Fruit fly (Drosophila melanogaster) whole organism, embryonic: ENCODE results near the gene CG43072.

Experiments used
- CG10147 ChIP-seq: fragments of 200-800 bp; sonication (Bioruptor generic); optimal IDR thresholded peaks from 2 replicates; lab custom pipeline; 2019; ENCODE audit warnings: missing biosample characterization, mild to moderate bottlenecking, missing genetic modification characterization, moderate library complexity
- CG12104 ChIP-seq: fragments of 200-800 bp; sonication (Bioruptor generic); optimal IDR thresholded peaks from 3 replicates; lab custom pipeline; 2016; ENCODE audit warnings: missing biosample characterization, missing genetic modification characterization
- CG12391 ChIP-seq: fragments of 200-800 bp; sonication (Bioruptor generic); optimal IDR thresholded peaks from 3 replicates; lab custom pipeline; 2018; ENCODE audit warnings: missing biosample characterization, mild to moderate bottlenecking, missing genetic modification characterization, moderate library complexity
- CG13894 ChIP-seq: fragments of 200-800 bp; sonication (Bioruptor generic); optimal IDR thresholded peaks from 3 replicates; lab custom pipeline; 2018; ENCODE audit warnings: missing biosample characterization, mild to moderate bottlenecking, missing genetic modification characterization, moderate library complexity
- CG14441 ChIP-seq: fragments of 200-800 bp; sonication (Bioruptor generic); IDR thresholded peaks from 2 replicates; pipeline ENCODE4 v1.3.6; 2022; ENCODE audit warnings: missing biosample characterization, missing genetic modification characterization
- CG15514 ChIP-seq: fragments of 200-800 bp; sonication (Bioruptor generic); optimal IDR thresholded peaks from 3 replicates; lab custom pipeline; 2017; ENCODE audit warnings: missing biosample characterization, missing genetic modification characterization, mild to moderate bottlenecking, moderate library complexity, missing genetic modification reagents
- CG17328 ChIP-seq: fragments of 200-800 bp; sonication (Bioruptor generic); IDR thresholded peaks from 2 replicates; pipeline ENCODE4 v1.3.6; 2022; ENCODE audit warnings: missing biosample characterization, missing genetic modification characterization
- CG17359 ChIP-seq: fragments of 200-800 bp; sonication (Bioruptor generic); optimal IDR thresholded peaks from 3 replicates; lab custom pipeline; 2018; ENCODE audit warnings: missing biosample characterization, mild to moderate bottlenecking, missing genetic modification characterization, moderate library complexity
- CG31365 ChIP-seq: fragments of 200-800 bp; sonication (Bioruptor generic); optimal IDR thresholded peaks from 2 replicates; lab custom pipeline; 2018; ENCODE audit warnings: missing biosample characterization, mild to moderate bottlenecking, missing genetic modification characterization
- CG32767 ChIP-seq: fragments of 200-800 bp; sonication (Bioruptor generic); IDR thresholded peaks from 2 replicates; pipeline ENCODE4 v1.3.6; 2022; ENCODE audit warnings: missing biosample characterization, missing genetic modification characterization
- CG4282 ChIP-seq: fragments of 200-800 bp; sonication (Bioruptor generic); optimal IDR thresholded peaks from 2 replicates; lab custom pipeline; 2016; ENCODE audit warnings: missing biosample characterization, missing genetic modification characterization
- CG4617 ChIP-seq: fragments of 200-800 bp; sonication (Bioruptor generic); optimal IDR thresholded peaks from 3 replicates; lab custom pipeline; 2016; ENCODE audit warnings: missing biosample characterization, missing genetic modification characterization, borderline replicate concordance
- CG6813 ChIP-seq: fragments of 200-800 bp; sonication (Bioruptor generic); optimal IDR thresholded peaks from 2 replicates; lab custom pipeline; 2017; ENCODE audit warnings: missing biosample characterization, missing genetic modification characterization, mild to moderate bottlenecking, moderate library complexity, missing genetic modification reagents
- CG7963 ChIP-seq: fragments of 200-800 bp; sonication (Bioruptor generic); IDR thresholded peaks from 3 replicates; pipeline ENCODE4 v1.3.6; 2022; ENCODE audit warnings: missing biosample characterization, missing genetic modification characterization; ENCODE audit not compliant: partially characterized antibody
- CTCF ChIP-seq: fragments of 200-800 bp; sonication (Bioruptor generic); optimal IDR thresholded peaks from 2 replicates; lab custom pipeline; 2017; ENCODE audit warnings: missing biosample characterization, mild to moderate bottlenecking, missing genetic modification characterization, moderate library complexity
- CrebB ChIP-seq: fragments of 200-800 bp; sonication (Bioruptor generic); optimal IDR thresholded peaks from 3 replicates; lab custom pipeline; 2018; ENCODE audit warnings: missing biosample characterization, mild to moderate bottlenecking, missing genetic modification characterization
- Dref ChIP-seq: fragments of 200-800 bp; sonication (Bioruptor generic); IDR thresholded peaks from 2 replicates; pipeline ENCODE4 v1.3.6; 2022; ENCODE audit warnings: missing biosample characterization, missing genetic modification characterization
- H2.0 ChIP-seq: fragments of 200-800 bp; sonication (Bioruptor generic); IDR thresholded peaks from 2 replicates; pipeline ENCODE4 v1.3.6; 2022; ENCODE audit warnings: missing biosample characterization, missing genetic modification characterization
- MBD-R2 ChIP-seq: fragments of 200-800 bp; sonication (Bioruptor generic); IDR thresholded peaks from 2 replicates; pipeline ENCODE4 v1.3.6; 2022; ENCODE audit warnings: missing biosample characterization, missing genetic modification characterization
- Med ChIP-seq: fragments of 200-800 bp; sonication (Bioruptor generic); peaks from one replicate; lab custom pipeline; 2016; ENCODE audit warnings: missing biosample characterization, missing genetic modification characterization, mild to moderate bottlenecking, inconsistent platforms, moderate library complexity
- Mes4 ChIP-seq: fragments of 200-800 bp; sonication (Bioruptor generic); optimal IDR thresholded peaks from 2 replicates; lab custom pipeline; 2016; ENCODE audit warnings: missing biosample characterization, missing genetic modification characterization
- Sin3A ChIP-seq: fragments of >200 bp; optimal IDR thresholded peaks from 2 replicates; lab custom pipeline; 2018
- Sry-δ ChIP-seq: fragments of 200-800 bp; sonication (Bioruptor generic); optimal IDR thresholded peaks from 2 replicates; lab custom pipeline; 2016; ENCODE audit warnings: missing biosample characterization, missing genetic modification characterization
- Ssrp ChIP-seq: fragments of 200-800 bp; sonication (Bioruptor generic); optimal IDR thresholded peaks from 2 replicates; lab custom pipeline; 2018; ENCODE audit warnings: missing biosample characterization, mild to moderate bottlenecking, missing genetic modification characterization, moderate library complexity
- Stat92E ChIP-seq, 3 experiments: fragments of >200 bp in 2 of 3; fragments of 200-800 bp in 1 of 3; sonication (Bioruptor generic) in 1 of 3; optimal IDR thresholded peaks; 2 replicates each; lab custom pipeline; 2017 to 2019; ENCODE audit warnings: missing biosample characterization in 3 of 3, missing genetic modification characterization in 3 of 3, mild to moderate bottlenecking in 1 of 3, moderate library complexity in 1 of 3
- abd-A ChIP-seq: fragments of 200-800 bp; sonication (Bioruptor generic); optimal IDR thresholded peaks from 3 replicates; lab custom pipeline; 2019; ENCODE audit warnings: missing biosample characterization, mild to moderate bottlenecking, missing genetic modification characterization, moderate library complexity
- amos ChIP-seq: fragments of 200-800 bp; sonication (Bioruptor generic); IDR thresholded peaks from 2 replicates; pipeline ENCODE4 v1.3.6; 2022; ENCODE audit warnings: missing biosample characterization, missing genetic modification characterization; ENCODE audit not compliant: partially characterized antibody
- aop ChIP-seq: fragments of 200-800 bp; sonication (Bioruptor generic); IDR thresholded peaks from 2 replicates; pipeline ENCODE4 v1.3.6; 2022; ENCODE audit warnings: missing biosample characterization, missing genetic modification characterization
- az2 ChIP-seq: fragments of 200-800 bp; sonication (Bioruptor generic); optimal IDR thresholded peaks from 3 replicates; lab custom pipeline; 2016; ENCODE audit warnings: missing biosample characterization, missing genetic modification characterization
- bsh ChIP-seq, 2 experiments: fragments of 200-800 bp; sonication (Bioruptor generic); optimal IDR thresholded peaks; 2 replicates each; lab custom pipeline; 2017 to 2018; ENCODE audit warnings: mild to moderate bottlenecking in 2 of 2, missing biosample characterization in 2 of 2, missing genetic modification characterization in 2 of 2, moderate library complexity in 1 of 2
- cas ChIP-seq: fragments of 200-800 bp; sonication (Bioruptor generic); IDR thresholded peaks from 2 replicates; pipeline ENCODE4 v1.3.6; 2022; ENCODE audit warnings: missing biosample characterization, missing genetic modification characterization
- crp ChIP-seq, 2 experiments: fragments of 200-800 bp; sonication (Bioruptor generic); optimal IDR thresholded peaks; 2 replicates in 1 of 2; 3 replicates in 1 of 2; lab custom pipeline; 2017; ENCODE audit warnings: missing biosample characterization in 2 of 2, missing genetic modification characterization in 2 of 2, mild to moderate bottlenecking in 1 of 2, moderate library complexity in 1 of 2
- dpn ChIP-seq, 2 experiments: fragments of 200-800 bp; sonication (Bioruptor generic); optimal IDR thresholded peaks; 3 replicates each; lab custom pipeline; 2016; ENCODE audit warnings: missing biosample characterization in 2 of 2, missing genetic modification characterization in 2 of 2
- emc ChIP-seq: fragments of 200-800 bp; sonication (Bioruptor generic); optimal IDR thresholded peaks from 2 replicates; lab custom pipeline; 2016; ENCODE audit warnings: missing biosample characterization, missing genetic modification characterization
- gcm2 ChIP-seq: fragments of 200-800 bp; sonication (Bioruptor generic); optimal IDR thresholded peaks from 2 replicates; lab custom pipeline; 2016; ENCODE audit warnings: missing biosample characterization, missing genetic modification characterization
- gem ChIP-seq: fragments of 200-800 bp; sonication (Bioruptor generic); optimal IDR thresholded peaks from 2 replicates; lab custom pipeline; 2019; ENCODE audit warnings: missing biosample characterization, mild to moderate bottlenecking, missing genetic modification characterization, moderate library complexity
- grau ChIP-seq: fragments of 200-800 bp; optimal IDR thresholded peaks from 3 replicates; lab custom pipeline; 2019; ENCODE audit warnings: missing biosample characterization, mild to moderate bottlenecking, missing genetic modification characterization, moderate library complexity
- gsb-n ChIP-seq: fragments of 200-800 bp; sonication (Bioruptor generic); optimal IDR thresholded peaks from 3 replicates; lab custom pipeline; 2018; ENCODE audit warnings: missing biosample characterization, mild to moderate bottlenecking, missing genetic modification characterization
- hbn ChIP-seq: fragments of 200-800 bp; sonication (Bioruptor generic); IDR thresholded peaks from 2 replicates; pipeline ENCODE4 v1.3.6; 2022; ENCODE audit warnings: missing biosample characterization, missing genetic modification characterization; ENCODE audit not compliant: partially characterized antibody
- jumu ChIP-seq: fragments of 200-800 bp; sonication (Bioruptor generic); optimal IDR thresholded peaks from 3 replicates; lab custom pipeline; 2016; ENCODE audit warnings: missing biosample characterization, missing genetic modification characterization
- kni ChIP-seq: fragments of 200-800 bp; sonication (Bioruptor generic); optimal IDR thresholded peaks from 3 replicates; lab custom pipeline; 2017; ENCODE audit warnings: mild to moderate bottlenecking, missing biosample characterization, missing genetic modification reagents, missing genetic modification characterization
- oc ChIP-seq: fragments of 200-800 bp; sonication (Bioruptor generic); optimal IDR thresholded peaks from 2 replicates; lab custom pipeline; 2018; ENCODE audit warnings: missing biosample characterization, mild to moderate bottlenecking, missing genetic modification characterization, moderate library complexity
- peb ChIP-seq: fragments of 200-800 bp; sonication (Bioruptor generic); IDR thresholded peaks from 2 replicates; pipeline ENCODE4 v1.3.6; 2022; ENCODE audit warnings: missing biosample characterization, missing genetic modification characterization
- pita ChIP-seq: fragments of 200-800 bp; sonication (Bioruptor generic); optimal IDR thresholded peaks from 2 replicates; lab custom pipeline; 2017; ENCODE audit warnings: missing biosample characterization, mild to moderate bottlenecking, missing genetic modification characterization
- sens ChIP-seq: fragments of 200-800 bp; sonication (Bioruptor generic); peaks from one replicate; lab custom pipeline; 2016; ENCODE audit warnings: missing biosample characterization, missing genetic modification characterization
- tgo ChIP-seq: fragments of 200-800 bp; sonication (Bioruptor generic); IDR thresholded peaks from 3 replicates; pipeline ENCODE4 v1.3.6; 2022; ENCODE audit warnings: missing biosample characterization, missing genetic modification characterization
- trh ChIP-seq: fragments of 200-800 bp; sonication (Bioruptor generic); optimal IDR thresholded peaks from 2 replicates; lab custom pipeline; 2016; ENCODE audit warnings: missing biosample characterization, missing genetic modification characterization
- unpg ChIP-seq: fragments of 200-800 bp; sonication (Bioruptor generic); optimal IDR thresholded peaks from 3 replicates; lab custom pipeline; 2018; ENCODE audit warnings: missing biosample characterization, mild to moderate bottlenecking, missing genetic modification characterization, moderate library complexity
- zfh2 ChIP-seq: fragments of 200-800 bp; sonication (Bioruptor generic); optimal IDR thresholded peaks from 2 replicates; lab custom pipeline; 2016; ENCODE audit warnings: missing biosample characterization, missing genetic modification characterization

CG43072 gene

DNA sequence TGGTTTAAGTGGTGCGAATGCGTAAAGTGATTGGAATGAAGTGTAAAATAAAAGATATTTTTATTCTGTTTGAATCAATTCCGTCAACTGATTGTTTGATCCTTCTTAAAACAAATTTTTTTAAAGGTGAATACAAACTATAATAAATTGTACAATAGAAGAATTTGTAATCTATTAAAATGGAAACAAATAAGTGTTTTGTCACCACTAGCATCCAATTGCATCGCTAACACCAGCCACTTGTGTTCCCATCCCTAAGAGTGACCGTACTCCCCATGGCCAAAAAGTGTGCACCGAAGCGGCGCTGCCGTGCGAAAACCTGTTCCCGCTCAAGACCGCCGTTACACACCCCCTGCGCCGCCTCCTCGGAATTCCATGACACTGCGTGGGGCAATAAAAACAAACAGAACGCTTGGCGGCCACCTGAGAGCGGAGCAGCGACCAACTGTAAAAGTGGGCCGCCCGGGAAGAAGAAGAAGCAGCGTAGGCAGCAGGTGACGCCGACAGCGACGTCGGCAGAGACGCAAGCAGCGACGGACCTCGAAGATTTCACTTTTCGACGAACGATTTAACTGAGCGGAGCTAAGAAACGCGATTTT lies 37.9 kb upstream of the CG43072 start, which contains the start of gene Pdss2 (continued):
- TF ChIP-seq cas (GFP tag; lab: Robert Waterston, UW) (peak; percentile 46; the same call in 1 of the 2 replicates), unpg (peak; percentile 59), amos (GFP tag; lab: Robert Waterston, UW) (peak; percentile 76), CrebB (tag; lab: Kevin White, UChicago) (peak; percentile 44), kni (GFP tag; lab: Kevin White, UChicago) (peak; percentile 98), Ssrp (tag; lab: Kevin White, UChicago) (peak; percentile 72), gcm2 (GFP tag; lab: Kevin White, UChicago) (no peak), gem (tag; lab: Kevin White, UChicago) (peak; percentile 83), MBD-R2 (GFP tag; lab: Robert Waterston, UW) (peak; percentile 87), grau (tag; lab: Kevin White, UChicago) (peak; percentile 70), Stat92E (GFP tag; optimal IDR thresholded peaks at IDR 0.05; lab: Kevin White, UChicago) (peak in 1 of 3 experiments; percentile 75), aop (GFP tag; lab: Robert Waterston, UW) (peak; percentile 45; the same call in 1 of the 2 replicates), tgo (peak; percentile 76), CG15514 (GFP tag; lab: Kevin White, UChicago) (peak; percentile 73), Mes4 (peak; percentile 66), CG17328 (peak; percentile 61; the same call in 1 of the 2 replicates), pita (GFP tag; lab: Kevin White, UChicago) (no peak), crp (GFP tag; optimal IDR thresholded peaks at IDR 0.05; lab: Kevin White, UChicago) (no peak), sens (GFP tag; lab: Kevin White, UChicago) (peak; percentile 91), CG10147 (GFP tag; lab: Kevin White, UChicago) (peak; percentile 55), CG4282 (GFP tag; lab: Kevin White, UChicago) (peak; percentile 52), CG13894 (tag; lab: Kevin White, UChicago) (peak; percentile 75), Dref (peak; percentile 51), emc (peak; percentile 65), hbn (GFP tag; lab: Robert Waterston, UW) (peak; percentile 63; the same call in 1 of the 2 replicates), CG12391 (tag; lab: Kevin White, UChicago) (peak; percentile 84), Sry-δ (GFP tag; lab: Kevin White, UChicago) (peak; percentile 94), CG17359 (peak; percentile 51), CG12104 (GFP tag; lab: Kevin White, UChicago) (peak; percentile 71), bsh (GFP tag; optimal IDR thresholded peaks at IDR 0.05; lab: Kevin White, UChicago) (peak; percentile 31 to 51), CG4617 (GFP tag; lab: Kevin White, UChicago) (peak; percentile 3), zfh2 (peak; percentile 82), CG31365 (tag; lab: Kevin White, UChicago) (no peak), jumu (GFP tag; lab: Kevin White, UChicago) (peak; percentile 66), peb (GFP tag; lab: Robert Waterston, UW) (peak; percentile 29; the same call in 1 of the 2 replicates), dpn (GFP tag; optimal IDR thresholded peaks at IDR 0.05; lab: Kevin White, UChicago) (peak; percentile 65 to 71), CG14441 (GFP tag; lab: Robert Waterston, UW) (peak; percentile 77), CG6813 (GFP tag; lab: Kevin White, UChicago) (no peak), trh (GFP tag; lab: Kevin White, UChicago) (peak; percentile 36), abd-A (tag; lab: Kevin White, UChicago) (peak; percentile 89), CG7963 (GFP tag; lab: Robert Waterston, UW) (0 out of 3 replicates have a peak, but pooled peaks have one; percentile 47), az2 (GFP tag; lab: Kevin White, UChicago) (peak; percentile 75), CG32767 (GFP tag; lab: Robert Waterston, UW) (no peak; the same call in none of the 2 replicates), Med (peak; percentile 95), Sin3A (peak; percentile 29), H2.0 (GFP tag; lab: Robert Waterston, UW) (peak; percentile 70), gsb-n (tag; lab: Kevin White, UChicago) (peak; percentile 30), CTCF (no peak), oc (tag; lab: Kevin White, UChicago) (peak; percentile 67)
